Fruit fly (Drosophila melanogaster): ENCODE data around the gene Naa15-16.

dm6 chrX:19521753-19522383 lies 42.1 kb downstream of the Naa15-16 start, which contains the start of the genes Idh3a and CoRest:
- no peak for TF ChIP-seq ttk (optimal IDR thresholded peaks at IDR 0.05)
- TF ChIP-seq Sin3A (optimal IDR thresholded peaks at IDR 0.05): peak; percentile 66
